Fruit fly (Drosophila melanogaster): ENCODE measurements around the gene subdued.

DNA sequence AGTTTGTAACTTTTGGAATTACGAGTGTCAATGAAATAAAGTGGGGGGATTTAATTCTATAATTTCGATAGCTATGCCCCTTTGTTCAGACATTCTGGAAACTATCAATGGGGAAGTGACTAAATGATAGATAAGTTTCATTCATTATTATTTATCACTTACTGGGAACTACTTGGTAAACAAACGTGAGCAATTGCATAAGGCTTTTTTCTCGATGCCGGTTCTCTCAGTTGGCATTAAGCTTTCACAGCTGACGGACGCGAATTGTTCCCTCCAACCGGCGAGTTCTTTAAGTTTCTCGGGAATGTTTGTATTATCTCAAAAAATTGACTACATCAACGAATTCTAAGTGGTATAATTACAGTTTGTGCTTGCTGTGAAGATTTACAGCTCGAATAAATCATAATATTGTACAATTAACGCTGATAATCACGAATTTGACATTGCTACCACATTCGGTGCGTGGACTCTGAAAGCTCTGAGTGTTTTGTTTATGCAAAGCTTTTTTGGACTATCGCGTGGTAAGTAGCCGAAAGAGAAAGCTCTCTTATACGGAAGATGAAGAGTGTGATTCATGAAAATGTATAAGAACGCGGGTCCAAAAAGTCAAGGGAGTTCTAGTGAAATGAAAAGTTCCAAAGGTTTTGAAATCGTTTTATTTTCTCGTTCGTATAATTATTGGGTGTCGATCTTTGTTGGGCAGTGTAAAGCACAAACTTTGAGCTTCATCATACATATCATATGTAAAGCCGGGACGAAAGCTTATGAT is 28.9 kb upstream of the subdued start, which contains the start of gene Naam:
- TF ChIP-seq Dll (optimal IDR thresholded peaks at IDR 0.05) (no peak), CG8478 (optimal IDR thresholded peaks at IDR 0.05) (no peak), psq (optimal IDR thresholded peaks at IDR 0.05) (no peak), usp (GFP tag; optimal IDR thresholded peaks at IDR 0.05) (no peak)
